Worm (Caenorhabditis elegans): ENCODE measurements around the gene cyp-33D1.

The cyp-33D1 gene

DNA sequence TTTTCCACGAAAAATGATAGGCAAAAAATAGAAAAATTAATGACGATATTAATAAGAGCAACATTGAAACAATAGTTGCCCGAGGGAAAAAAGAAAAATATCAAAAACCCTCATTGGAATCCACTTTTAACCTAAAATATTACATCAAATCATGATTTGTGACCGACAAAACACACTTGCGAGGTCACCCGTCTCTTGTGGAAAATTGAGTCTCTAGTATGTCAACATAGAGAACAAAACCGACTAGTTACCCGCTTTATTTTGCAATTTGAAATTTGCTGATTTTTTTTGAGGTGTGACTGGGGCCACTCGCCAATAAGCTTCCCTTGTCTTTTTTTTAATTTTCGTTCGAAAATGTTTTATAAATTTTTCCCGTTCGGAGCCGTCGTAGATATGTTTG lies at the start of gene cyp-33D1:
TSS of gene cyp-33D1 (minus strand) at position 101 of the 400 bp plus-strand sequence.
- TF ChIP-seq T22C8.4 (GFP tag; IDR thresholded peaks at IDR 0.05) (no peak), ref-1 (GFP tag; conservative IDR thresholded peaks at IDR 0.05) (no peak), ztf-23 (GFP tag; IDR thresholded peaks at IDR 0.05) (no peak), ztf-29 (GFP tag; IDR thresholded peaks at IDR 0.05) (no peak), flt-1 (GFP tag; IDR thresholded peaks at IDR 0.05) (no peak), cog-1 (tag; optimal IDR thresholded peaks at IDR 0.05) (no peak), med-1 (GFP tag; optimal IDR thresholded peaks at IDR 0.05; ENCODE audit: insufficient read depth) (no peak), tab-1 (GFP tag; IDR thresholded peaks at IDR 0.05) (no peak)

DNA sequence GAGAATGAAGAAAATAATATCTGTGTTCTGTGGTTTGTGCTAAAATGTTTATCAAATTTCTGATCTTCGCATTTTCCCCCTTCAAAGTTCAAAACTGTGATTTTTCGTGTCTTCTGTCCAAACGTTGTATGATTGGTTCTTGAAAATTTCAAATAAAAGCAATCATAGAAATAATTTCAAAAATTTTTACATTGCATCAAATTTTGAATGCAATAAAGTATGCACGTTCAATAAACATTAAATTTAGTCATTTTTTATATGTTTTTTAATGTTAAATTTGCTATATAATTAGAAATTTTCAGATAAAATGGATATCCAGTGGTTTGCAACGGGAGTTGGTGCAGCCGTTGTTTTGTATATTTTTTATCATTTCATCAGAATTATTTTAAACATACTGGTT lies 48.4 kb upstream of the cyp-33D1 start, which contains the start of gene stdh-2:
TSS of gene stdh-2 (plus strand) at position 301 of the 400 bp plus-strand sequence.
- no peak for TF ChIP-seq cog-1 (tag; optimal IDR thresholded peaks at IDR 0.05)
- no peak for TF ChIP-seq ztf-29 (GFP tag; IDR thresholded peaks at IDR 0.05)
- TF ChIP-seq med-1 (GFP tag; optimal IDR thresholded peaks at IDR 0.05; ENCODE audit: insufficient read depth): no peak
- TF ChIP-seq klf-2 (GFP tag; conservative IDR thresholded peaks at IDR 0.05): no peak
- TF ChIP-seq ztf-23 (GFP tag; IDR thresholded peaks at IDR 0.05): no peak

DNA sequence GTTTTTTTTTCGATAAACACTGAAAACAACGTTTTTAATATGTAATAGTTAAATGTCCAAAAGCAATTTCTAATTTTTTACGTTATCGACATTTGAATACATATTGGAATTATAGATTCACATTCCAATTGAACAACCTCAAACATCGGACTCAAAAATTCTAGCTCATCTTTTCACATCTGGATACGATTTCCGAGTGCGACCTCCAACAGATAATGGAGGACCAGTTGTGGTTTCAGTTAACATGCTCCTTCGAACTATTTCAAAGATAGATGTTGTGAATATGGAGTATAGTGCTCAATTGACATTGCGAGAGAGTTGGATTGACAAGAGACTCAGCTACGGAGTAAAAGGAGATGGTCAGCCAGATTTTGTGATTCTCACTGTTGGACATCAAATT lies 44.4 kb upstream of the cyp-33D1 start:
- TF ChIP-seq ztf-29 (GFP tag; IDR thresholded peaks at IDR 0.05): no peak
- TF ChIP-seq ztf-23 (GFP tag; IDR thresholded peaks at IDR 0.05): no peak
- TF ChIP-seq tab-1 (GFP tag; IDR thresholded peaks at IDR 0.05): no peak
- no peak for TF ChIP-seq ref-1 (GFP tag; conservative IDR thresholded peaks at IDR 0.05)
- TF ChIP-seq T22C8.4 (GFP tag; IDR thresholded peaks at IDR 0.05): no peak
- no peak for TF ChIP-seq klf-2 (GFP tag; conservative IDR thresholded peaks at IDR 0.05)
- TF ChIP-seq med-1 (GFP tag; optimal IDR thresholded peaks at IDR 0.05; ENCODE audit: insufficient read depth): no peak
- TF ChIP-seq flt-1 (GFP tag; IDR thresholded peaks at IDR 0.05): no peak
- no peak for TF ChIP-seq cog-1 (tag; optimal IDR thresholded peaks at IDR 0.05)

DNA sequence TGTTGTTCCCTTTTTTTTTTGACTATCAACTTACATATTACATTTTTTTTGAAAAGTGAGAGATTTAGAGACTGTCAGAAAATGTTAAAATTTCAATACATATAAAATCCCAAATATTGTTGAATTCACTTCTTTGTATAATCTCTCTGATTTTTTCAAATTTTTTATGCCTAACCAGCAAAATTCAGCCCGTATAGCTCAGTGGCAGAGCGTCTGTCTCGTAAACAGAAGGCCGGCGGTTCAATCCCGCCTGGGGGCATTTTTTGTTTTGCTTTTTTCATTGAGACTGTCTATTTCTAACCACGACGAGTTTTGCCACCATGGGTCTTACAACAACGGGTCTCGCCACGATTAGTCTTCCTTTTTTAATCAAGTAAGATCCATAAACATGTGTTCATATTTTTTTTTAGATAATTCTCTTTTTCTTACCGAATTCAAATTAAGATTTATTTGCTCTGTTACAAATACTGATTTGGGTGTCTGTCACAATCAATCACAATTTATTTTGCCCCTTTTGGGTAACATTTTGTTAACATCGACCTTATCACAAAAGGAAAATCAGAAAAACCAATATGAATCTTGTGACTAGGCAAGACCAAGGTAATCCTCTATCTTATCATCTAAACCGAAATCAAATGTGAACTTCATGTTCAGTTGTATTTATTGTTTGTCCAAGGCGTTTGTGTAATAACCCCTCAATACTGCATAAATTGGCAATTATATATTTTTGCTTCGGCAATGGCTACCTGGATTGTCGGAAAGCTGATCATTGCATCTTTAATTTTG lies 43.5 kb upstream of the cyp-33D1 start, which contains the start of gene glc-1:
TSS of gene glc-1 (plus strand) at position 663 of the 786 bp plus-strand sequence.
- TF ChIP-seq med-1 (GFP tag; optimal IDR thresholded peaks at IDR 0.05; ENCODE audit: insufficient read depth) (no peak), ztf-29 (GFP tag; IDR thresholded peaks at IDR 0.05) (no peak), cog-1 (tag; optimal IDR thresholded peaks at IDR 0.05) (no peak), T22C8.4 (GFP tag; IDR thresholded peaks at IDR 0.05) (no peak), tab-1 (GFP tag; IDR thresholded peaks at IDR 0.05) (no peak), ref-1 (GFP tag; conservative IDR thresholded peaks at IDR 0.05) (no peak), ztf-23 (GFP tag; IDR thresholded peaks at IDR 0.05) (no peak), klf-2 (GFP tag; conservative IDR thresholded peaks at IDR 0.05) (no peak), flt-1 (GFP tag; IDR thresholded peaks at IDR 0.05) (no peak)

DNA sequence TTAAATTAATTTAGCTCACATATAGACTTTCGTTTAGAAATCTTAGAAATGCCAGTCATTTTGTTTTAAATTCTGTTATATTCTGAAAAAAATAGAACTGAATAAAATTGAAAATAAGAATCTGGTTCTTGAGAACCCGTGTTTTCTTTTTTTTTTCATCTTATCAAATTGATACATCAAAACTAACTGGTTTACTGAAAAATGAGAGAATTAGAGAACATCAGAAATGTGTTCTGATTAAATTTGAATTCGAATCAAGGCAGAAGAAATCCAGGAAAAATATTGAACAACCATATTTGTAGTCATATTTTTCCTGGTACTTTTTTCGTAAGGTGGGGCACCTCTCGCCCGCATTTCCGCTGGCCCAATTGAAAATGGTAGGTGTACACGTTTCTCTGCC lies 42.9 kb upstream of the cyp-33D1 start, which contains the start of gene F11A5.15:
TSS of gene F11A5.15 (minus strand) at position 101 of the 400 bp plus-strand sequence.
- TF ChIP-seq T22C8.4 (GFP tag; IDR thresholded peaks at IDR 0.05) (no peak), ztf-23 (GFP tag; IDR thresholded peaks at IDR 0.05) (no peak), tab-1 (GFP tag; IDR thresholded peaks at IDR 0.05) (no peak), ref-1 (GFP tag; conservative IDR thresholded peaks at IDR 0.05) (no peak), ztf-29 (GFP tag; IDR thresholded peaks at IDR 0.05) (no peak), cog-1 (tag; optimal IDR thresholded peaks at IDR 0.05) (no peak), flt-1 (GFP tag; IDR thresholded peaks at IDR 0.05) (no peak), med-1 (GFP tag; optimal IDR thresholded peaks at IDR 0.05; ENCODE audit: insufficient read depth) (no peak), klf-2 (GFP tag; conservative IDR thresholded peaks at IDR 0.05) (no peak)

DNA sequence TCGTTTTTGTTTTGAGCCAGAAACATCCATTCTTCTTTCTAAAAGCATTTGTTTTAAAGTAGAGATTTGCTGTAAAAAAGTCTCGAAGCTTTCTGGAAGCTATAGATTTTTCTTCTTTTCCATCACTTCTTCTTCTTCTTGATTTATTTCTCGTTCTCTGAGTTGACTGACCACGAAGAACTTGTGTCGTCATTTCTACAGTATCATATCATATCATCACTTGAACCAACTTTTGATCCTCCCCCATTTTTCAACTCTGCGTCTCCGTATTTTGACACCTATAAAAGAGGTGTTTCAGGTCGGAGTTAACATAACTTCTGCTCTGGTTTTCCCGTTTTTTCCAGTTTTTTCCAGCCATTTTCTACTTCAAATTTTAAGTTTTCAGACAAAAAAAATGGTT lies 38.8 kb upstream of the cyp-33D1 start, which contains the start of gene F11A5.9:
TSS of gene F11A5.9 (plus strand) at position 386 of the 400 bp plus-strand sequence.
- TF ChIP-seq med-1 (GFP tag; optimal IDR thresholded peaks at IDR 0.05; ENCODE audit: insufficient read depth) (no peak), T22C8.4 (GFP tag; IDR thresholded peaks at IDR 0.05) (no peak), tab-1 (GFP tag; IDR thresholded peaks at IDR 0.05) (no peak)

DNA sequence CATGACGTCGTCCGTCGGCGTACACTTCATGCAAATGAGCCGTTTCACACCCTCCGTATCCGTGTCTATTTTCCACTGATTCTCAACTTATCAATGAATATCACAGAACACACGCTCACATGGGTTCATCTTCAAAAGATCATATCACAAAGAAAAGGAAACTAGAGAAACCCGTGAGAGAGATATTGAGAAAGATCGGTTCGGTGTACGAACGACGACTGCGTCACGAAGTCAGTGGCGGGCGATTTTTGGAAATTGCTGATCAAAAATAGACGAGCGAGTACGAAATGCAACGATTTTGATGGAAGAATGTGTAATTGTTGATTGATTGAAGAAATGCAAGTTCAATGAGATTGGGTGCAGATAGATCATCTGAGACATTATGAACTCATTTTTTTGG lies 37.7 kb upstream of the cyp-33D1 start:
- no peak for TF ChIP-seq cog-1 (tag; optimal IDR thresholded peaks at IDR 0.05)
- no peak for TF ChIP-seq flt-1 (GFP tag; IDR thresholded peaks at IDR 0.05)
- no peak for TF ChIP-seq klf-2 (GFP tag; conservative IDR thresholded peaks at IDR 0.05)
- no peak for TF ChIP-seq med-1 (GFP tag; optimal IDR thresholded peaks at IDR 0.05; ENCODE audit: insufficient read depth)
- no peak for TF ChIP-seq T22C8.4 (GFP tag; IDR thresholded peaks at IDR 0.05)
- no peak for TF ChIP-seq tab-1 (GFP tag; IDR thresholded peaks at IDR 0.05)
- TF ChIP-seq ztf-29 (GFP tag; IDR thresholded peaks at IDR 0.05): no peak
- no peak for TF ChIP-seq ref-1 (GFP tag; conservative IDR thresholded peaks at IDR 0.05)
- TF ChIP-seq ztf-23 (GFP tag; IDR thresholded peaks at IDR 0.05): no peak

DNA sequence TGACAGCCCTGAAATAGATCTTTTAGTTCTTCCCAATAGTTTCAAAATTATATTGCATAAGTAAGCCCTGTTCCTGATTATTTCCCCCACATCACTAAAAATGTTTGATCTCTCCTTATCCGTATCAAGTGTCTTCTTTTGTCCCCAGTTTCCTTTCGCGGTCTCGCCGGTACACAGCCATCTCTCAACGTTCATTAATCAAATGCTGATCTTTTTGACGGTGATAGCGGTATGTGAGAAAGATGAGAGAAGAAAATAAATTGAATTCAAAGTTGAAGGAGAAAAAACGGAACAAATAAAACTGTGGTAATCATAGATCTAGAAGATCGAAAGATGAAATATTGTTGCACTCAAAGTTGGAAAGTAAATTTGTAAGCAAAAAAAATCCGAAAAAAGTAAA lies 36.1 kb upstream of the cyp-33D1 start:
- TF ChIP-seq ztf-29 (GFP tag; IDR thresholded peaks at IDR 0.05) (no peak), flt-1 (GFP tag; IDR thresholded peaks at IDR 0.05) (no peak), ztf-23 (GFP tag; IDR thresholded peaks at IDR 0.05) (no peak), T22C8.4 (GFP tag; IDR thresholded peaks at IDR 0.05) (no peak), klf-2 (GFP tag; conservative IDR thresholded peaks at IDR 0.05) (no peak), med-1 (GFP tag; optimal IDR thresholded peaks at IDR 0.05; ENCODE audit: insufficient read depth) (no peak), cog-1 (tag; optimal IDR thresholded peaks at IDR 0.05) (no peak), ref-1 (GFP tag; conservative IDR thresholded peaks at IDR 0.05) (no peak), tab-1 (GFP tag; IDR thresholded peaks at IDR 0.05) (no peak)

DNA sequence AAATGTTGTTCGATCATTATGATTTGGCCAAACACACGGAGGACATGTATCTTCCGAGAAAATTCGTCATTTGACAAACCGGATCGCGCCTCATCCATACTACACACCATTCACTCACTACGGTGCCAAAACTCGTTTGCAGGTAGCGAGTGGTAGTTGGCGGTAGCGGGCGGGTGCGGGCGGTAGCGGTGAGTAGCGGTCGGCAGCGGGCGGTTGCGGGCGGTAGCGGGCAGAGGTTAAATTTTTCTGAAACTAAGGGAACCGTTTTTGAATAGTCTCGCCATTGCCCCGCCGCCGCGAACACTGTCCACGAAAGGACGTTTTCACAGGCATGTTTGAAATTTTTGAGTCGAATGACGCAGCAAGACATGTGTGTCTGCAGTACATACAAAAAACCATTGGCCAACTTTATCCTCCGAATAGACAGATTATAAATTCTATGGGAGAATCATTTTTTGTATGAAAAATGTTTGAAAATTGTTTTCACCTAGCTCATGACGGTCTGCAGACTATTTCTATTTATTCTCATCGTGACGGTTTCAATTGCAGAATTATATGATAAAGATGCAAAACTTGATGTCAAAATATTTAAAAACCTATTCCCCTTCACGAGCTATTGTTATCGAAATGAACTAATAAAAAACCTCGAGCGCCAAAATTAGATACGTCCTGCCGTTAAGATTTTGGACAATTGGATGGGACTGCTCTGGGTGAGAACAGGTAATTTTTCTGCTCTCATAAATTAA lies 34.8 kb upstream of the cyp-33D1 start, which contains the start of gene F11A5.16:
TSS of gene F11A5.16 (plus strand) at position 696 of the 746 bp plus-strand sequence.
- TF ChIP-seq tab-1 (GFP tag; IDR thresholded peaks at IDR 0.05) (0 out of 2 replicates have a peak, but pooled peaks have one; percentile 18), flt-1 (GFP tag; IDR thresholded peaks at IDR 0.05) (no peak)
